Fruit fly (Drosophila melanogaster) whole organism, embryonic: ENCODE measurements around the gene CG3294.

Source experiments
- B-H2 ChIP-seq: fragments of 200-800 bp; sonication (Bioruptor generic); optimal IDR thresholded peaks from 2 replicates; lab custom pipeline; 2018; ENCODE audit warnings: missing biosample characterization, mild to moderate bottlenecking, missing genetic modification characterization
- Blimp-1 ChIP-seq: fragments of 200-800 bp; sonication (Bioruptor generic); optimal IDR thresholded peaks from 3 replicates; lab custom pipeline; 2018; ENCODE audit warnings: missing biosample characterization, missing genetic modification characterization, mild to moderate bottlenecking, moderate library complexity, missing genetic modification reagents
- CG11085 ChIP-seq: fragments of 200-800 bp; sonication (Bioruptor generic); IDR thresholded peaks from 2 replicates; pipeline ENCODE4 v1.3.6; 2022; ENCODE audit warnings: missing biosample characterization, missing genetic modification characterization
- CG11456 ChIP-seq: fragments of 200-800 bp; sonication (Bioruptor generic); IDR thresholded peaks from 3 replicates; pipeline ENCODE4 v1.3.6; 2022; ENCODE audit warnings: missing biosample characterization, missing genetic modification characterization
- CG11696 ChIP-seq: fragments of 200-800 bp; sonication (Bioruptor generic); IDR thresholded peaks from 2 replicates; pipeline ENCODE4 v1.3.6; 2022; ENCODE audit warnings: missing biosample characterization, missing genetic modification characterization
- CG14050 ChIP-seq: fragments of 200-800 bp; sonication (Bioruptor generic); IDR thresholded peaks from 3 replicates; pipeline ENCODE4 v1.3.6; 2022; ENCODE audit warnings: missing biosample characterization, missing genetic modification characterization
- CG15269 ChIP-seq: fragments of 200-800 bp; sonication (Bioruptor generic); optimal IDR thresholded peaks from 2 replicates; lab custom pipeline; 2018; ENCODE audit warnings: missing biosample characterization, mild to moderate bottlenecking, missing genetic modification characterization, moderate library complexity
- CG15514 ChIP-seq: fragments of 200-800 bp; sonication (Bioruptor generic); optimal IDR thresholded peaks from 3 replicates; lab custom pipeline; 2017; ENCODE audit warnings: missing biosample characterization, missing genetic modification characterization, mild to moderate bottlenecking, moderate library complexity, missing genetic modification reagents
- CG17385 ChIP-seq: fragments of 200-800 bp; sonication (Bioruptor generic); optimal IDR thresholded peaks from 3 replicates; lab custom pipeline; 2018; ENCODE audit warnings: missing biosample characterization, mild to moderate bottlenecking, missing genetic modification characterization
- CG2875 ChIP-seq: fragments of 200-800 bp; sonication (Bioruptor generic); optimal IDR thresholded peaks from 2 replicates; lab custom pipeline; 2017; ENCODE audit warnings: missing biosample characterization, mild to moderate bottlenecking, missing genetic modification characterization, missing genetic modification reagents
- CG30020 ChIP-seq: fragments of 200-800 bp; optimal IDR thresholded peaks from 2 replicates; lab custom pipeline; 2019; ENCODE audit warnings: missing biosample characterization, mild to moderate bottlenecking, missing genetic modification characterization, moderate library complexity
- CG31388 ChIP-seq: fragments of 200-800 bp; sonication (Bioruptor generic); optimal IDR thresholded peaks from 2 replicates; lab custom pipeline; 2016; ENCODE audit warnings: missing biosample characterization, missing genetic modification characterization
- CG42726 ChIP-seq: fragments of 200-800 bp; sonication (Bioruptor generic); IDR thresholded peaks from 2 replicates; pipeline ENCODE4 v1.3.6; 2022; ENCODE audit warnings: missing biosample characterization, missing genetic modification characterization; ENCODE audit not compliant: partially characterized antibody
- CG4360 ChIP-seq: fragments of 200-800 bp; sonication (Bioruptor generic); IDR thresholded peaks from 2 replicates; pipeline ENCODE4 v1.3.6; 2022; ENCODE audit warnings: missing biosample characterization, missing genetic modification characterization
- CG4424 ChIP-seq: fragments of 200-800 bp; sonication (Bioruptor generic); optimal IDR thresholded peaks from 3 replicates; lab custom pipeline; 2016; ENCODE audit warnings: missing biosample characterization, missing genetic modification characterization
- CG6854 ChIP-seq: fragments of 200-800 bp; sonication (Bioruptor generic); optimal IDR thresholded peaks from 3 replicates; lab custom pipeline; 2017; ENCODE audit warnings: missing biosample characterization, mild to moderate bottlenecking, missing genetic modification characterization
- CG7372 ChIP-seq: fragments of 200-800 bp; sonication (Bioruptor generic); IDR thresholded peaks from 2 replicates; pipeline ENCODE4 v1.3.6; 2022; ENCODE audit warnings: missing biosample characterization, missing genetic modification characterization
- CG7786 ChIP-seq: fragments of 200-800 bp; sonication (Bioruptor generic); optimal IDR thresholded peaks from 2 replicates; lab custom pipeline; 2016; ENCODE audit warnings: missing biosample characterization, missing genetic modification characterization
- CG8290 ChIP-seq, 3 experiments: fragments of 200-800 bp; sonication (Bioruptor generic); optimal IDR thresholded peaks; 2 replicates each; lab custom pipeline; 2016 to 2019; ENCODE audit warnings: missing biosample characterization in 3 of 3, missing genetic modification characterization in 3 of 3, mild to moderate bottlenecking in 2 of 3, moderate library complexity in 1 of 3
- Dbx ChIP-seq: fragments of 200-800 bp; sonication (Bioruptor generic); IDR thresholded peaks from 3 replicates; pipeline ENCODE4 v1.3.6; 2022; ENCODE audit warnings: missing biosample characterization, missing genetic modification characterization
- Dp ChIP-seq: fragments of 200-800 bp; sonication (Bioruptor generic); optimal IDR thresholded peaks from 2 replicates; lab custom pipeline; 2018; ENCODE audit warnings: missing biosample characterization, mild to moderate bottlenecking, missing genetic modification characterization, moderate library complexity
- ERR ChIP-seq: fragments of 200-800 bp; sonication (Bioruptor generic); optimal IDR thresholded peaks from 2 replicates; lab custom pipeline; 2016; ENCODE audit warnings: missing biosample characterization, missing genetic modification characterization
- Fer1 ChIP-seq: fragments of 200-800 bp; sonication (Bioruptor generic); optimal IDR thresholded peaks from 2 replicates; lab custom pipeline; 2017; ENCODE audit warnings: missing biosample characterization, mild to moderate bottlenecking, missing genetic modification characterization
- Jarid2 ChIP-seq: fragments of 200-800 bp; sonication (Bioruptor generic); optimal IDR thresholded peaks from 3 replicates; lab custom pipeline; 2017; ENCODE audit warnings: mild to moderate bottlenecking, missing biosample characterization, missing genetic modification reagents, missing genetic modification characterization
- Lhr ChIP-seq: fragments of 200-800 bp; sonication (Bioruptor generic); optimal IDR thresholded peaks from 3 replicates; lab custom pipeline; 2017; ENCODE audit warnings: mild to moderate bottlenecking, missing biosample characterization, missing genetic modification reagents, missing genetic modification characterization
- Med ChIP-seq: fragments of 200-800 bp; sonication (Bioruptor generic); peaks from one replicate; lab custom pipeline; 2016; ENCODE audit warnings: missing biosample characterization, missing genetic modification characterization, mild to moderate bottlenecking, inconsistent platforms, moderate library complexity
- Mrtf ChIP-seq: fragments of 200-800 bp; sonication (Bioruptor generic); IDR thresholded peaks from 3 replicates; pipeline ENCODE4 v1.3.6; 2022; ENCODE audit warnings: missing biosample characterization, missing genetic modification characterization
- Pdp1 ChIP-seq, 2 experiments: fragments of 200-800 bp; sonication (Bioruptor generic); optimal IDR thresholded peaks; 3 replicates each; lab custom pipeline; 2016; ENCODE audit warnings: missing biosample characterization in 2 of 2, missing genetic modification characterization in 2 of 2, mild to moderate bottlenecking in 1 of 2, moderate library complexity in 1 of 2
- Rfx ChIP-seq: fragments of 200-800 bp; sonication (Bioruptor generic); IDR thresholded peaks from 2 replicates; pipeline ENCODE4 v1.3.6; 2022; ENCODE audit warnings: missing biosample characterization, missing genetic modification characterization
- abd-A ChIP-seq: fragments of 200-800 bp; sonication (Bioruptor generic); optimal IDR thresholded peaks from 3 replicates; lab custom pipeline; 2019; ENCODE audit warnings: missing biosample characterization, mild to moderate bottlenecking, missing genetic modification characterization, moderate library complexity
- ase ChIP-seq: fragments of 200-800 bp; sonication (Bioruptor generic); IDR thresholded peaks from 3 replicates; pipeline ENCODE4 v1.3.6; 2022; ENCODE audit warnings: missing biosample characterization, missing genetic modification characterization
- ash1 ChIP-seq: fragments of 200-800 bp; sonication (Bioruptor generic); optimal IDR thresholded peaks from 2 replicates; lab custom pipeline; 2018; ENCODE audit warnings: missing biosample characterization, mild to moderate bottlenecking, missing genetic modification characterization
- cg ChIP-seq: fragments of 200-800 bp; sonication (Bioruptor generic); optimal IDR thresholded peaks from 3 replicates; lab custom pipeline; 2019; ENCODE audit warnings: missing biosample characterization, mild to moderate bottlenecking, missing genetic modification characterization, moderate library complexity
- chinmo ChIP-seq: fragments of 200-800 bp; sonication (Bioruptor generic); IDR thresholded peaks from 4 replicates; pipeline ENCODE4 v1.3.6; 2022; ENCODE audit warnings: missing biosample characterization, missing genetic modification characterization; ENCODE audit not compliant: partially characterized antibody
- ci ChIP-seq: fragments of 200-800 bp; sonication (Bioruptor generic); IDR thresholded peaks from 3 replicates; pipeline ENCODE4 v1.3.6; 2022; ENCODE audit warnings: missing biosample characterization, missing genetic modification characterization
- dmrt11E ChIP-seq: fragments of 200-800 bp; sonication (Bioruptor generic); optimal IDR thresholded peaks from 3 replicates; lab custom pipeline; 2018; ENCODE audit warnings: missing biosample characterization, mild to moderate bottlenecking, missing genetic modification characterization, moderate library complexity
- emc ChIP-seq: fragments of 200-800 bp; sonication (Bioruptor generic); optimal IDR thresholded peaks from 2 replicates; lab custom pipeline; 2016; ENCODE audit warnings: missing biosample characterization, missing genetic modification characterization
- ems ChIP-seq: fragments of 200-800 bp; sonication (Bioruptor generic); optimal IDR thresholded peaks from 3 replicates; lab custom pipeline; 2016; ENCODE audit warnings: missing biosample characterization, missing genetic modification characterization
- ftz-f1 ChIP-seq: fragments of 200-800 bp; sonication (Bioruptor generic); optimal IDR thresholded peaks from 2 replicates; lab custom pipeline; 2016; ENCODE audit warnings: missing biosample characterization, missing genetic modification characterization
- gcm2 ChIP-seq: fragments of 200-800 bp; sonication (Bioruptor generic); optimal IDR thresholded peaks from 2 replicates; lab custom pipeline; 2016; ENCODE audit warnings: missing biosample characterization, missing genetic modification characterization
- gfzf ChIP-seq: fragments of 200-800 bp; sonication (Bioruptor generic); optimal IDR thresholded peaks from 2 replicates; lab custom pipeline; 2016; ENCODE audit warnings: missing biosample characterization, mild to moderate bottlenecking, missing genetic modification characterization, moderate library complexity
- ham ChIP-seq: fragments of 200-800 bp; sonication (Bioruptor generic); IDR thresholded peaks from 2 replicates; pipeline ENCODE4 v1.3.6; 2022; ENCODE audit warnings: missing biosample characterization, missing genetic modification characterization
- klu ChIP-seq: fragments of 200-800 bp; sonication (Bioruptor generic); IDR thresholded peaks from 2 replicates; pipeline ENCODE4 v1.3.6; 2022; ENCODE audit warnings: missing biosample characterization, missing genetic modification characterization
- lmd ChIP-seq: fragments of 200-800 bp; sonication (Bioruptor generic); IDR thresholded peaks from 2 replicates; pipeline ENCODE4 v1.3.6; 2022; ENCODE audit warnings: missing biosample characterization, missing genetic modification characterization
- pzg ChIP-seq: fragments of 200-800 bp; sonication (Bioruptor generic); optimal IDR thresholded peaks from 3 replicates; lab custom pipeline; 2018; ENCODE audit warnings: missing biosample characterization, mild to moderate bottlenecking, missing genetic modification characterization, moderate library complexity
- run ChIP-seq: fragments of 200-800 bp; sonication (Bioruptor generic); optimal IDR thresholded peaks from 3 replicates; lab custom pipeline; 2018; ENCODE audit warnings: missing biosample characterization, mild to moderate bottlenecking, missing genetic modification characterization
- tup ChIP-seq: fragments of 200-800 bp; sonication (Bioruptor generic); optimal IDR thresholded peaks from 2 replicates; lab custom pipeline; 2016; ENCODE audit warnings: missing biosample characterization, mild to moderate bottlenecking, missing genetic modification characterization, moderate library complexity
- vvl ChIP-seq: fragments of 200-800 bp; sonication (Bioruptor generic); IDR thresholded peaks from 2 replicates; pipeline ENCODE4 v1.3.6; 2022; ENCODE audit warnings: missing biosample characterization, missing genetic modification characterization

Gene CG3294

DNA sequence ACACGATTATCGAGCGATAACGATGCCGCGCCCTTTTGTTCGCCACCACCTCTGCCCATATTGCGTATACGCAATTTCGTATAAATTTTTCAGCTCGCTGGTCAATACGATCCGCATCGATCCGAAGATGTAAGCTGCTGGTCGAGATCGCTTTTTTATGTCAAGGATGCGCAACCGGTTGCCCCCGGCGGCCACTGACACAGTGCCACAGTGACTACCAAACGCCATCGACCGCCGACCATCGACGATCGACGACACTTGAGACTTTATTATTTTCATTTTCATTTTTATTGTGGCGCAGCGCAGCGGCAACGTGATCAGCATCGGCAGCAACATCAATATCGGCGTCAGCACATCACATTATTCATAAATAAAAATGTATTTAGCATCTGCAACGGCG lies 5.7 kb downstream of the CG3294 start (continued):
- no peak for TF ChIP-seq ems (GFP tag; lab: Kevin White, UChicago)
- no peak for TF ChIP-seq gfzf
- no peak for TF ChIP-seq B-H2 (GFP tag; lab: Kevin White, UChicago)
- TF ChIP-seq Mrtf = no peak
- TF ChIP-seq CG31388 (GFP tag; lab: Kevin White, UChicago) = no peak
- 0 out of 3 replicates have a peak, but pooled peaks have one; percentile 26 for TF ChIP-seq ci (GFP tag; lab: Robert Waterston, UW)
- TF ChIP-seq Med = peak; percentile 47
- TF ChIP-seq CG11456 (GFP tag; lab: Robert Waterston, UW) = peak; percentile 4; the same call in 1 of the 3 replicates

DNA sequence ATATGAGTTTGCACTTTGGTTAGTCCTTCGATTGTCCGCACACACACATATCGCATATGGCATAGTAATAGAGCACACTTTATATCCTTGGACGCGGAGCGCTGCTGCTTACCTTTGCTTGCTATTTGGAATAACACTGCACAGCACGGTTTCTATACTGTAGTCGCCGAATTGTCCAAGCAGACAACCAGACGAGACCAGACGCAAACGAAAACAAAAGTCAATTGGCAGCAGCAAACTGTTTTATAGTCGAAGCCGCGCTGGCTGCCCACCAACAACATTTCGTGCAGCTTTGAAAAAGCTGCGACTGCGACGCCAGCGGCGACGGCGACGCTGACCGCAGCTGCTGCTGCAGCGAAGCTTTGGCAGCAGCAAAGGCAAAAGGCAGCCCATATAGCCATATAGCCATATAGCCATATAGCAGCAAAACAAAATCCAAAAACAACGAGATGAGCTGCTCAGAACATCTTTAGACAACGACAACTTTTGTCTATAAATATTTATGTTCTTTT lies 7.4 kb downstream of the CG3294 start, which contains the start of gene slf:
TSS of gene slf (minus strand) at position 219 of the 512 bp plus-strand sequence.
- TF ChIP-seq ham (GFP tag; lab: Robert Waterston, UW) = no peak
- no peak for TF ChIP-seq ase (GFP tag; lab: Robert Waterston, UW)
- TF ChIP-seq Dbx (GFP tag; lab: Robert Waterston, UW) = 0 out of 3 replicates have a peak, but pooled peaks have one; percentile 7
- TF ChIP-seq CG11696 = no peak
- TF ChIP-seq CG2875 = no peak
- no peak for TF ChIP-seq CG17385 (GFP tag; lab: Kevin White, UChicago)
- no peak for TF ChIP-seq CG15514 (GFP tag; lab: Kevin White, UChicago)
- TF ChIP-seq ftz-f1 = peak; percentile 1
- no peak for TF ChIP-seq CG7786 (GFP tag; lab: Kevin White, UChicago)
- peak; percentile 93 for TF ChIP-seq Blimp-1
- TF ChIP-seq Fer1 (GFP tag; lab: Kevin White, UChicago) = no peak
- no peak for TF ChIP-seq pzg (GFP tag; lab: Kevin White, UChicago)
- no peak for TF ChIP-seq dmrt11E (tag; lab: Kevin White, UChicago)
- TF ChIP-seq lmd (GFP tag; lab: Robert Waterston, UW) = no peak
- no peak for TF ChIP-seq cg
- TF ChIP-seq run (tag; lab: Kevin White, UChicago) = no peak
- TF ChIP-seq Pdp1 (GFP tag; optimal IDR thresholded peaks at IDR 0.05; lab: Kevin White, UChicago) = no peak
- TF ChIP-seq CG6854 (GFP tag; lab: Kevin White, UChicago) = no peak
- no peak for TF ChIP-seq Lhr (GFP tag; lab: Kevin White, UChicago)
- no peak for TF ChIP-seq CG30020
- no peak for TF ChIP-seq ash1 (GFP tag; lab: Kevin White, UChicago)
- TF ChIP-seq ERR (GFP tag; lab: Kevin White, UChicago) = no peak
- no peak for TF ChIP-seq abd-A (tag; lab: Kevin White, UChicago)
- TF ChIP-seq CG42726 (GFP tag; lab: Robert Waterston, UW) = no peak
- TF ChIP-seq emc (GFP tag; lab: Kevin White, UChicago) = no peak
- TF ChIP-seq CG14050 (GFP tag; lab: Robert Waterston, UW) = no peak
- no peak for TF ChIP-seq tup (GFP tag; lab: Kevin White, UChicago)
- 0 out of 3 replicates have a peak, but pooled peaks have one; percentile 22 for TF ChIP-seq ci (GFP tag; lab: Robert Waterston, UW)
- peak; percentile 93 for TF ChIP-seq chinmo
- TF ChIP-seq Rfx = no peak
- TF ChIP-seq CG11085 (GFP tag; lab: Robert Waterston, UW) = no peak
- no peak for TF ChIP-seq CG4424
- no peak for TF ChIP-seq CG8290 (GFP tag; optimal IDR thresholded peaks at IDR 0.05; lab: Kevin White, UChicago)
- TF ChIP-seq CG8290 (tag; optimal IDR thresholded peaks at IDR 0.05; lab: Kevin White, UChicago) = no peak
- TF ChIP-seq CG4360 = no peak
- TF ChIP-seq CG15269 = no peak
- no peak for TF ChIP-seq CG7372
- no peak for TF ChIP-seq gcm2 (GFP tag; lab: Kevin White, UChicago)
- peak; percentile 18 for TF ChIP-seq Jarid2
- TF ChIP-seq Dp = no peak
- TF ChIP-seq klu (GFP tag; lab: Robert Waterston, UW) = no peak
- 0 out of 2 replicates have a peak, but pooled peaks have one; percentile 16 for TF ChIP-seq vvl (GFP tag; lab: Robert Waterston, UW)
